Worm (Caenorhabditis elegans): ENCODE measurements around the gene srj-13.
"Not testable (repeated sequence)": the region's sequence is repeated elsewhere in the genome, so short reads cannot be mapped to it uniquely, and the experiment has no call there.

Gene srj-13

ce11 chrV:7436911-7437310, 34.5 kb downstream of the srj-13 start (continued):
- TF ChIP-seq fos-1 (tag; optimal IDR thresholded peaks at IDR 0.05) (peak; percentile 31), lin-39 (tag; optimal IDR thresholded peaks at IDR 0.05) (no peak), nhr-237 (tag; optimal IDR thresholded peaks at IDR 0.05) (no peak), crh-2 (tag; optimal IDR thresholded peaks at IDR 0.05) (peak; percentile 30), nhr-12 (tag; optimal IDR thresholded peaks at IDR 0.05) (no peak), sma-9 (GFP tag; optimal IDR thresholded peaks at IDR 0.05) (peak; percentile 52), sma-9 (tag; optimal IDR thresholded peaks at IDR 0.05) (no peak), sma-3 (GFP tag; optimal IDR thresholded peaks at IDR 0.05) (peak; percentile 72), ceh-16 (tag; optimal IDR thresholded peaks at IDR 0.05) (no peak), elt-1 (tag; optimal IDR thresholded peaks at IDR 0.05) (no peak)

- TF ChIP-seq F13H6.1 (tag; optimal IDR thresholded peaks at IDR 0.05) (peak; percentile 1), nhr-129 (tag; optimal IDR thresholded peaks at IDR 0.05) (peak; percentile 18), mdl-1 (tag; optimal IDR thresholded peaks at IDR 0.05) (peak in 1 of 2 experiments; percentile 43), lsy-2 (tag; optimal IDR thresholded peaks at IDR 0.05) (peak in 1 of 2 experiments; percentile 34), Y55F3AM.14 (GFP tag; optimal IDR thresholded peaks at IDR 0.05) (peak; percentile 52), sem-4 (tag; optimal IDR thresholded peaks at IDR 0.05) (peak; percentile 62), lin-39 (tag; optimal IDR thresholded peaks at IDR 0.05) (no peak), unc-55 (GFP tag; optimal IDR thresholded peaks at IDR 0.05) (peak; percentile 70), C34F6.9 (tag; optimal IDR thresholded peaks at IDR 0.05) (peak; percentile 65), ama-1 (optimal IDR thresholded peaks at IDR 0.05) (peak; percentile 51), ceh-82 (tag; optimal IDR thresholded peaks at IDR 0.05) (no peak)
Measured at ce11 chrV:7437538-7437937, 35.1 kb downstream of the srj-13 start, which contains the start of gene F25E5.9. Gene F25E5.9, minus strand, starts transcription at chrV:7437919.

DNA sequence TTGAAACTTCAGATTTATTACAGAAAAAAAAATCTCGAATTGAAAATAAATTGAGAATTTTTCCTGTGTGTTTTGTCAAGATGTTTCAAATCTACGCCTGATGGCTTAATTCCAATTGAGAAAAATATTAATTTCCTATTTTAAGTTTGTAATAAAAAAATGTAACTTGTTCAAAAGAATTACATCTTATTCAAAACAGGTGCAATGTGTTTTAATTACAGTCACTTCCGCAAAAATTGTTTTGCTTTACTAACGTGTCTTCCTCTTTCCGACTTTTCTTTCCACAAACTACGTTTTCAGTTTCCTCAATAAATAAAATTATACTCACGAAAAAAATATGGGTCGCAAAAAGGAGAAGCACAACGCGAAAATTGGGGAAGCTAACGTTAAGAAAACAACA, 35.5 kb downstream of the srj-13 start, which contains the start of gene F25E5.16:
TSS of gene F25E5.16 (plus strand) at position 301 of the 400 bp plus-strand sequence.
- no peak for TF ChIP-seq mdl-1 (tag; optimal IDR thresholded peaks at IDR 0.05)

- TF ChIP-seq mab-5 (tag; optimal IDR thresholded peaks at IDR 0.05) (no peak), sma-3 (GFP tag; optimal IDR thresholded peaks at IDR 0.05) (no peak), nhr-237 (tag; optimal IDR thresholded peaks at IDR 0.05) (no peak), zag-1 (tag; optimal IDR thresholded peaks at IDR 0.05) (no peak), alr-1 (tag; optimal IDR thresholded peaks at IDR 0.05) (no peak), sma-9 (GFP tag; optimal IDR thresholded peaks at IDR 0.05) (no peak), sma-9 (tag; optimal IDR thresholded peaks at IDR 0.05) (no peak), nhr-129 (tag; optimal IDR thresholded peaks at IDR 0.05) (no peak), ama-1 (optimal IDR thresholded peaks at IDR 0.05) (no peak), unc-62 (GFP tag; optimal IDR thresholded peaks at IDR 0.05) (no peak), nhr-11 (tag; optimal IDR thresholded peaks at IDR 0.05) (no peak)
Measured at ce11 chrV:7439807-7440206, 37.4 kb downstream of the srj-13 start, which contains the start of gene try-13. Gene try-13, plus strand, starts transcription at chrV:7440107.

- not testable (repeated sequence) for TF ChIP-seq skn-1, ZK546.5, nhr-129 (tag; optimal IDR thresholded peaks at IDR 0.05)
Measured at ce11 chrV:7444331-7444730, 41.9 kb downstream of the srj-13 start, which contains the start of gene nhr-141. Gene nhr-141, plus strand, starts transcription at chrV:7444661.

DNA sequence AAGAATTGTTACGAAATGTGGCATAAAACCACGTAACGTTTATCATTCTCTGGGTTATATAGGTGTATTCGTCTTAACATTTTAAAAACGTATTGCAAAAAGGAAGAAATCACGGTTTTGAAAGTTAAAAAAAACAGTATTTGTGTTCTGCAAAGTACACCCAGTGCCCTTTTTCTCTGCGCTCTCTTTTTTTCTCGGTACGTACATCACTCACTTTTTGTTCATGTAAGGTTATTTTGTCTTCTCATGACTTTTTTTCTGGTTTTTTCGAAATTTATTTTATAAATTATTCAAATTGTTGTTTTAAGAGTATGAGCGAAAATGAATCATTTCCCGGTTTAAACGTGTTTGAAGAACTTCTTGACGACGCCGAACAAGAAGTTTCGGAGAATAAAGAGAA, 44.5 kb downstream of the srj-13 start, which contains the start of gene F25E5.5:
TSS of gene F25E5.5 (plus strand) at position 301 of the 400 bp plus-strand sequence.
- TF ChIP-seq unc-39 (tag; optimal IDR thresholded peaks at IDR 0.05) (no peak), nhr-237 (tag; optimal IDR thresholded peaks at IDR 0.05) (no peak), nhr-21 (tag; optimal IDR thresholded peaks at IDR 0.05) (no peak), fos-1 (tag; optimal IDR thresholded peaks at IDR 0.05) (no peak), lin-13 (GFP tag; optimal IDR thresholded peaks at IDR 0.05) (no peak), sma-3 (GFP tag; optimal IDR thresholded peaks at IDR 0.05) (no peak), skn-1 (tag; optimal IDR thresholded peaks at IDR 0.05) (no peak), unc-55 (GFP tag; optimal IDR thresholded peaks at IDR 0.05) (no peak), lsy-2 (tag; optimal IDR thresholded peaks at IDR 0.05) (no peak), ZK546.5 (tag; optimal IDR thresholded peaks at IDR 0.05) (no peak), mbf-1 (tag; optimal IDR thresholded peaks at IDR 0.05) (no peak), ceh-16 (tag; optimal IDR thresholded peaks at IDR 0.05) (no peak), nhr-129 (tag; optimal IDR thresholded peaks at IDR 0.05) (no peak), aly-2 (tag; optimal IDR thresholded peaks at IDR 0.05) (no peak), ceh-82 (tag; optimal IDR thresholded peaks at IDR 0.05) (no peak), F13H6.1 (tag; optimal IDR thresholded peaks at IDR 0.05) (no peak), elt-3 (tag; optimal IDR thresholded peaks at IDR 0.05) (no peak), R02D3.7 (tag; optimal IDR thresholded peaks at IDR 0.05) (no peak)

Data from whole organism, L2 larva.